Fruit fly (Drosophila melanogaster): ENCODE data around the gene SclB.

The SclB gene

dm6 chr2L:16842505-16842904, 4.7 kb downstream of the SclB start (continued):
- TF ChIP-seq CG8319 (GFP tag; optimal IDR thresholded peaks at IDR 0.05) (no peak), lz (GFP tag; optimal IDR thresholded peaks at IDR 0.05) (peak; percentile 46), CG3032 (tag; optimal IDR thresholded peaks at IDR 0.05) (no peak), CG11762 (GFP tag; optimal IDR thresholded peaks at IDR 0.05; ENCODE audit: insufficient read depth) (no peak), Eip75B (GFP tag; optimal IDR thresholded peaks at IDR 0.05) (peak; percentile 44), CG31627 (GFP tag; optimal IDR thresholded peaks at IDR 0.05) (peak; percentile 48), cyc (GFP tag; optimal IDR thresholded peaks at IDR 0.05) (peak; percentile 11), CG6854 (GFP tag; optimal IDR thresholded peaks at IDR 0.05) (no peak), CG10631 (GFP tag; optimal IDR thresholded peaks at IDR 0.05) (peak; percentile 49), Met (GFP tag; optimal IDR thresholded peaks at IDR 0.05) (peak; percentile 59), CG32006 (GFP tag; optimal IDR thresholded peaks at IDR 0.05) (peak; percentile 66), pdm3 (GFP tag; optimal IDR thresholded peaks at IDR 0.05) (peak; percentile 54), topi (GFP tag; optimal IDR thresholded peaks at IDR 0.05) (peak; percentile 47), Eip78C (GFP tag) (peak; percentile 90), Sox15 (GFP tag; optimal IDR thresholded peaks at IDR 0.05) (no peak), Gug (GFP tag; IDR thresholded peaks at IDR 0.05) (no peak), Lpt (GFP tag; optimal IDR thresholded peaks at IDR 0.05) (no peak), CG4318 (GFP tag; optimal IDR thresholded peaks at IDR 0.05) (no peak), achi (GFP tag; optimal IDR thresholded peaks at IDR 0.05) (peak; percentile 42), esn (GFP tag; optimal IDR thresholded peaks at IDR 0.05) (peak; percentile 70), CG9139 (GFP tag; optimal IDR thresholded peaks at IDR 0.05) (no peak), net (GFP tag; optimal IDR thresholded peaks at IDR 0.05) (peak; percentile 29), ss (GFP tag; optimal IDR thresholded peaks at IDR 0.05) (no peak), CG15336 (GFP tag; IDR thresholded peaks at IDR 0.05) (no peak), Eip93F (GFP tag; optimal IDR thresholded peaks at IDR 0.05) (no peak)

dm6 chr2L:16843336-16843735, 5.6 kb downstream of the SclB start:
- TF ChIP-seq Hr38 (GFP tag; optimal IDR thresholded peaks at IDR 0.05) = no peak
- TF ChIP-seq Eip75B (GFP tag; optimal IDR thresholded peaks at IDR 0.05) = no peak
- TF ChIP-seq vri (GFP tag; optimal IDR thresholded peaks at IDR 0.05) = no peak
- no peak for TF ChIP-seq CG1621 (tag; optimal IDR thresholded peaks at IDR 0.05)
- TF ChIP-seq CG15336 (GFP tag; IDR thresholded peaks at IDR 0.05) = peak; percentile 50; the same call in 1 of the 2 replicates
- peak; percentile 46 for TF ChIP-seq CG31627 (GFP tag; optimal IDR thresholded peaks at IDR 0.05)
- no peak for TF ChIP-seq CG9139 (GFP tag; optimal IDR thresholded peaks at IDR 0.05)
- no peak for TF ChIP-seq spab (GFP tag; optimal IDR thresholded peaks at IDR 0.05)
- TF ChIP-seq salr (GFP tag; optimal IDR thresholded peaks at IDR 0.05) = no peak
- TF ChIP-seq cyc (GFP tag; optimal IDR thresholded peaks at IDR 0.05) = peak; percentile 69
- TF ChIP-seq CG6276 (GFP tag; optimal IDR thresholded peaks at IDR 0.05) = peak; percentile 48
- TF ChIP-seq esn (GFP tag; optimal IDR thresholded peaks at IDR 0.05) = peak; percentile 72
- TF ChIP-seq acj6 (GFP tag; optimal IDR thresholded peaks at IDR 0.05) = peak; percentile 21
- no peak for TF ChIP-seq fd59A (GFP tag; optimal IDR thresholded peaks at IDR 0.05)
- no peak for TF ChIP-seq CG11902 (GFP tag; optimal IDR thresholded peaks at IDR 0.05)
- TF ChIP-seq CG10669 (GFP tag; optimal IDR thresholded peaks at IDR 0.05) = no peak
- TF ChIP-seq Smox (GFP tag; optimal IDR thresholded peaks at IDR 0.05) = peak; percentile 54
- no peak for TF ChIP-seq ss (GFP tag; optimal IDR thresholded peaks at IDR 0.05)
- TF ChIP-seq svp (GFP tag) = peak; percentile 70
- no peak for TF ChIP-seq CG11294 (GFP tag; IDR thresholded peaks at IDR 0.05)
- TF ChIP-seq dsx (GFP tag; optimal IDR thresholded peaks at IDR 0.05; ENCODE audit: poor library complexity, severe bottlenecking) = no peak
- peak; percentile 47 for TF ChIP-seq lz (GFP tag; optimal IDR thresholded peaks at IDR 0.05)
- TF ChIP-seq Ets96B (tag; optimal IDR thresholded peaks at IDR 0.05) = no peak
- peak; percentile 50 for TF ChIP-seq CG3919 (GFP tag; optimal IDR thresholded peaks at IDR 0.05)
- peak; percentile 21 for TF ChIP-seq CG32006 (GFP tag; optimal IDR thresholded peaks at IDR 0.05)
- peak; percentile 32 for TF ChIP-seq achi (GFP tag; optimal IDR thresholded peaks at IDR 0.05)
- no peak for TF ChIP-seq fkh (GFP tag; optimal IDR thresholded peaks at IDR 0.05)
- peak; percentile 35 for TF ChIP-seq CG34406 (GFP tag; optimal IDR thresholded peaks at IDR 0.05)
- no peak for TF ChIP-seq CG8319 (GFP tag; optimal IDR thresholded peaks at IDR 0.05)
- TF ChIP-seq topi (GFP tag; optimal IDR thresholded peaks at IDR 0.05) = peak; percentile 65
- no peak for TF ChIP-seq CG11762 (GFP tag; optimal IDR thresholded peaks at IDR 0.05; ENCODE audit: insufficient read depth)
- peak; percentile 39 for TF ChIP-seq Sox14 (GFP tag; optimal IDR thresholded peaks at IDR 0.05)
- peak; percentile 16 for TF ChIP-seq Ets21C (GFP tag; optimal IDR thresholded peaks at IDR 0.05)
- peak; percentile 33; the same call in 1 of the 3 replicates for TF ChIP-seq CG8119 (GFP tag; IDR thresholded peaks at IDR 0.05)
- TF ChIP-seq Blimp-1 (GFP tag; optimal IDR thresholded peaks at IDR 0.05) = no peak
- TF ChIP-seq CG6163 (GFP tag; IDR thresholded peaks at IDR 0.05) = no peak; the same call in 2 of the 3 replicates
- peak; percentile 41 for TF ChIP-seq net (GFP tag; optimal IDR thresholded peaks at IDR 0.05)
- peak; percentile 42 for TF ChIP-seq OdsH (GFP tag; optimal IDR thresholded peaks at IDR 0.05)
